Worm (Caenorhabditis elegans) whole organism, early embryonic: Measurements from ENCODE around the gene B0252.11.

Experiments used
- B0310.2 ChIP-seq: sonication (generic microtip); optimal IDR thresholded peaks from 2 replicates; lab custom pipeline; 2016; ENCODE audit warnings: mild to moderate bottlenecking, missing genetic modification characterization, missing compliant biosample characterization
- aly-1 ChIP-seq: sonication (generic microtip); optimal IDR thresholded peaks from 2 replicates; lab custom pipeline; 2016; ENCODE audit warnings: missing genetic modification characterization, missing compliant biosample characterization
- ama-1 ChIP-seq: fragments of 150-350 bp; optimal IDR thresholded peaks from 2 replicates; lab custom pipeline; 2014
- ceh-13 ChIP-seq: fragments of 200-800 bp; sonication (Bioruptor generic); optimal IDR thresholded peaks from 2 replicates; lab custom pipeline; 2018; ENCODE audit warnings: mild to moderate bottlenecking, missing genetic modification characterization, missing compliant biosample characterization
- ceh-36 ChIP-seq: sonication (generic microtip); optimal IDR thresholded peaks from 2 replicates; lab custom pipeline; 2016; ENCODE audit warnings: missing genetic modification characterization, inconsistent platforms, missing compliant biosample characterization
- flt-1 ChIP-seq: fragments of 200-800 bp; sonication (Bioruptor generic); IDR thresholded peaks from 2 replicates; pipeline ENCODE4 v1.3.6; 2022; ENCODE audit warnings: missing genetic modification characterization, missing compliant biosample characterization
- hnd-1 ChIP-seq: sonication (generic microtip); optimal IDR thresholded peaks from 2 replicates; lab custom pipeline; 2016; ENCODE audit warnings: missing genetic modification characterization, missing compliant biosample characterization
- pes-1 ChIP-seq: fragments of 200-800 bp; sonication (Bioruptor generic); IDR thresholded peaks from 2 replicates; pipeline ENCODE4 v1.3.6; 2022; ENCODE audit warnings: missing genetic modification reagents, missing genetic modification characterization, missing compliant biosample characterization
- scrt-1 ChIP-seq: fragments of 200-800 bp; sonication (Bioruptor generic); IDR thresholded peaks from 2 replicates; pipeline ENCODE4 v1.3.6; 2022; ENCODE audit warnings: missing genetic modification characterization, missing compliant biosample characterization
- sea-1 ChIP-seq: fragments of 200-800 bp; sonication (Bioruptor generic); conservative IDR thresholded peaks from 2 replicates; pipeline ENCODE4 v1.3.6; 2022; ENCODE audit warnings: missing genetic modification characterization, missing compliant biosample characterization
- tbx-11 ChIP-seq: fragments of 200-800 bp; sonication (Bioruptor generic); IDR thresholded peaks from 2 replicates; pipeline ENCODE4 v1.3.6; 2022; ENCODE audit warnings: missing genetic modification characterization, missing compliant biosample characterization
- tra-4 ChIP-seq: sonication (generic microtip); optimal IDR thresholded peaks from 2 replicates; lab custom pipeline; 2017; ENCODE audit warnings: missing genetic modification characterization, missing compliant biosample characterization

- TF ChIP-seq ama-1 (lab: Kevin White, UChicago) (no peak), B0310.2 (tag; lab: Kevin White, UChicago) (no peak), flt-1 (GFP tag; lab: Robert Waterston, UW) (no peak), hnd-1 (tag; lab: Kevin White, UChicago) (no peak), pes-1 (GFP tag; lab: Robert Waterston, UW) (no peak), tbx-11 (GFP tag; lab: Robert Waterston, UW) (no peak), tra-4 (tag; lab: Kevin White, UChicago) (no peak), ceh-13 (GFP tag; lab: Kevin White, UChicago) (no peak), aly-1 (no peak), ceh-36 (tag; lab: Kevin White, UChicago) (no peak), scrt-1 (GFP tag; lab: Robert Waterston, UW) (no peak), sea-1 (GFP tag; lab: Robert Waterston, UW) (no peak)
These were observed 10.0 kb upstream of the B0252.11 start, which contains the start of gene F22D3.4 for ce11 chrII:6927603-6928002.
